Worm (Caenorhabditis elegans) whole organism, early embryonic: ENCODE data around the gene str-173.

Experiments
- F13C5.2 ChIP-seq: sonication (generic microtip); optimal IDR thresholded peaks from 2 replicates; lab custom pipeline; 2017; ENCODE audit warnings: mild to moderate bottlenecking, missing genetic modification characterization, inconsistent platforms, missing compliant biosample characterization
- aly-1 ChIP-seq: sonication (generic microtip); optimal IDR thresholded peaks from 2 replicates; lab custom pipeline; 2016; ENCODE audit warnings: missing genetic modification characterization, missing compliant biosample characterization
- ama-1 ChIP-seq: fragments of 150-350 bp; optimal IDR thresholded peaks from 2 replicates; lab custom pipeline; 2014
- ceh-13 ChIP-seq: fragments of 200-800 bp; sonication (Bioruptor generic); optimal IDR thresholded peaks from 2 replicates; lab custom pipeline; 2018; ENCODE audit warnings: mild to moderate bottlenecking, missing genetic modification characterization, missing compliant biosample characterization
- ceh-36 ChIP-seq: sonication (generic microtip); optimal IDR thresholded peaks from 2 replicates; lab custom pipeline; 2016; ENCODE audit warnings: missing genetic modification characterization, inconsistent platforms, missing compliant biosample characterization
- ets-7 ChIP-seq: sonication (generic microtip); optimal IDR thresholded peaks from 2 replicates; lab custom pipeline; 2016; ENCODE audit warnings: missing genotype, missing genetic modification characterization, missing compliant biosample characterization
- flt-1 ChIP-seq: fragments of 200-800 bp; sonication (Bioruptor generic); IDR thresholded peaks from 2 replicates; pipeline ENCODE4 v1.3.6; 2022; ENCODE audit warnings: missing genetic modification characterization, missing compliant biosample characterization
- hmbx-1 ChIP-seq: sonication (generic microtip); optimal IDR thresholded peaks from 2 replicates; lab custom pipeline; 2016; ENCODE audit warnings: mild to moderate bottlenecking, missing genetic modification characterization, missing compliant biosample characterization
- hnd-1 ChIP-seq: sonication (generic microtip); optimal IDR thresholded peaks from 2 replicates; lab custom pipeline; 2016; ENCODE audit warnings: missing genetic modification characterization, missing compliant biosample characterization
- pes-1 ChIP-seq: fragments of 200-800 bp; sonication (Bioruptor generic); IDR thresholded peaks from 2 replicates; pipeline ENCODE4 v1.3.6; 2022; ENCODE audit warnings: missing genetic modification reagents, missing genetic modification characterization, missing compliant biosample characterization
- scrt-1 ChIP-seq: fragments of 200-800 bp; sonication (Bioruptor generic); IDR thresholded peaks from 2 replicates; pipeline ENCODE4 v1.3.6; 2022; ENCODE audit warnings: missing genetic modification characterization, missing compliant biosample characterization
- sea-1 ChIP-seq: fragments of 200-800 bp; sonication (Bioruptor generic); conservative IDR thresholded peaks from 2 replicates; pipeline ENCODE4 v1.3.6; 2022; ENCODE audit warnings: missing genetic modification characterization, missing compliant biosample characterization
- tbx-37 ChIP-seq: fragments of 200-800 bp; sonication (Bioruptor generic); conservative IDR thresholded peaks from 2 replicates; pipeline ENCODE4 v1.3.6; 2022; ENCODE audit warnings: missing genetic modification reagents, missing genetic modification characterization, missing compliant biosample characterization
- tra-4 ChIP-seq: sonication (generic microtip); optimal IDR thresholded peaks from 2 replicates; lab custom pipeline; 2017; ENCODE audit warnings: missing genetic modification characterization, missing compliant biosample characterization

- no peak for TF ChIP-seq ets-7 (tag; lab: Kevin White, UChicago)
- TF ChIP-seq hmbx-1, result no peak
- no peak for TF ChIP-seq F13C5.2 (tag; lab: Kevin White, UChicago)
- TF ChIP-seq ama-1 (lab: Kevin White, UChicago), result no peak
- TF ChIP-seq ceh-36 (tag; lab: Kevin White, UChicago), result no peak
- TF ChIP-seq hnd-1 (tag; lab: Kevin White, UChicago), result no peak
- TF ChIP-seq tra-4 (tag; lab: Kevin White, UChicago), result no peak
- no peak for TF ChIP-seq pes-1 (GFP tag; lab: Robert Waterston, UW)
- TF ChIP-seq ceh-13 (GFP tag; lab: Kevin White, UChicago), result no peak
- no peak for TF ChIP-seq tbx-37
- no peak for TF ChIP-seq sea-1 (GFP tag; lab: Robert Waterston, UW)
- TF ChIP-seq aly-1 (tag; lab: Kevin White, UChicago), result no peak
- TF ChIP-seq scrt-1, result no peak
- no peak for TF ChIP-seq flt-1 (GFP tag; lab: Robert Waterston, UW)
Measured at ce11 chrIV:4861449-4861848, at the start of gene str-173, which contains the start of gene Y17G9A.4.
